Fruit fly (Drosophila melanogaster) S2 (cell line): Measurements from ENCODE around the gene RhoGAP15B.

ENCODE experiments used
- CG8478 ChIP-seq: fragments of >200 bp; optimal IDR thresholded peaks from 2 replicates; lab custom pipeline; 2018
- CTCF ChIP-seq, 2 experiments: fragments of >200 bp; optimal IDR thresholded peaks; 2 replicates each; lab custom pipeline; 2018

- TF ChIP-seq CTCF (optimal IDR thresholded peaks at IDR 0.05; lab: Kevin White, UChicago) (no peak), CG8478 (lab: Kevin White, UChicago) (no peak)
These were observed 24.2 kb upstream of the RhoGAP15B start for dm6 chrX:16918767-16919336.
